Worm (Caenorhabditis elegans): ENCODE data around the gene sre-12.

sre-12 gene

ce11 chrV:6953797-6954196, 25.1 kb downstream of the sre-12 start, which contains the start of gene srg-31:
Gene srg-31, minus strand, starts transcription at chrV:6953897.
- no peak for TF ChIP-seq ZK546.5 (tag; optimal IDR thresholded peaks at IDR 0.05)
- TF ChIP-seq ztf-4 (tag; optimal IDR thresholded peaks at IDR 0.05): no peak
- no peak for TF ChIP-seq egl-27 (tag; optimal IDR thresholded peaks at IDR 0.05)
- TF ChIP-seq mbf-1 (tag; optimal IDR thresholded peaks at IDR 0.05): no peak
- no peak for TF ChIP-seq nhr-77 (tag; optimal IDR thresholded peaks at IDR 0.05)
- no peak for TF ChIP-seq Y55F3AM.14 (GFP tag; optimal IDR thresholded peaks at IDR 0.05)
- no peak for TF ChIP-seq elt-1 (tag; optimal IDR thresholded peaks at IDR 0.05)
- no peak for TF ChIP-seq elt-3 (tag; optimal IDR thresholded peaks at IDR 0.05)
- no peak for TF ChIP-seq fos-1 (tag; optimal IDR thresholded peaks at IDR 0.05)
- no peak for TF ChIP-seq lsy-2 (tag; optimal IDR thresholded peaks at IDR 0.05)
- TF ChIP-seq nhr-23 (tag; optimal IDR thresholded peaks at IDR 0.05): no peak
- no peak for TF ChIP-seq lin-13 (GFP tag; optimal IDR thresholded peaks at IDR 0.05)

- TF ChIP-seq nhr-237 (tag; optimal IDR thresholded peaks at IDR 0.05) (no peak), nhr-12 (tag; optimal IDR thresholded peaks at IDR 0.05) (no peak), unc-62 (GFP tag; optimal IDR thresholded peaks at IDR 0.05) (no peak), sem-4 (tag; optimal IDR thresholded peaks at IDR 0.05) (no peak), ceh-16 (tag; optimal IDR thresholded peaks at IDR 0.05) (no peak), nhr-23 (tag; optimal IDR thresholded peaks at IDR 0.05) (no peak), lsy-2 (tag; optimal IDR thresholded peaks at IDR 0.05) (no peak), lin-39 (tag; optimal IDR thresholded peaks at IDR 0.05) (no peak), sma-3 (GFP tag; optimal IDR thresholded peaks at IDR 0.05) (no peak), mab-5 (tag; optimal IDR thresholded peaks at IDR 0.05) (no peak), unc-39 (tag; optimal IDR thresholded peaks at IDR 0.05) (no peak), elt-1 (tag; optimal IDR thresholded peaks at IDR 0.05) (no peak), mdl-1 (tag; optimal IDR thresholded peaks at IDR 0.05) (no peak), egl-27 (tag; optimal IDR thresholded peaks at IDR 0.05) (no peak)
Measured at ce11 chrV:6951306-6951705, 27.6 kb downstream of the sre-12 start, which contains the start of gene T07H8.11. Gene T07H8.11, minus strand, starts transcription at chrV:6951406.

ce11 chrV:6949770-6950169, 29.1 kb downstream of the sre-12 start, which contains the start of gene Y57E12B.11:
Gene Y57E12B.11, minus strand, starts transcription at chrV:6949870.
- no peak for TF ChIP-seq gmeb-1 (tag; optimal IDR thresholded peaks at IDR 0.05)
- no peak for TF ChIP-seq lin-13 (GFP tag; optimal IDR thresholded peaks at IDR 0.05)
- no peak for TF ChIP-seq blmp-1 (tag; optimal IDR thresholded peaks at IDR 0.05; ENCODE audit: insufficient read depth)
- TF ChIP-seq nhr-11 (tag; optimal IDR thresholded peaks at IDR 0.05): no peak
- TF ChIP-seq unc-39 (tag; optimal IDR thresholded peaks at IDR 0.05): no peak
- TF ChIP-seq ceh-82 (tag; optimal IDR thresholded peaks at IDR 0.05): no peak
- TF ChIP-seq sma-9 (GFP tag; optimal IDR thresholded peaks at IDR 0.05): no peak
- no peak for TF ChIP-seq sma-9 (tag; optimal IDR thresholded peaks at IDR 0.05)
- no peak for TF ChIP-seq nhr-129 (tag; optimal IDR thresholded peaks at IDR 0.05)
- no peak for TF ChIP-seq nhr-10 (tag; optimal IDR thresholded peaks at IDR 0.05)
- no peak for TF ChIP-seq fos-1 (tag; optimal IDR thresholded peaks at IDR 0.05)
- no peak for TF ChIP-seq R02D3.7 (tag; optimal IDR thresholded peaks at IDR 0.05)

ce11 chrV:6948225-6948624, 30.7 kb downstream of the sre-12 start, which contains the start of gene Y57E12B.1:
Gene Y57E12B.1, plus strand, starts transcription at chrV:6948525.
- TF ChIP-seq aly-2 (tag; optimal IDR thresholded peaks at IDR 0.05) (no peak), nhr-21 (tag; optimal IDR thresholded peaks at IDR 0.05) (no peak)

- no peak for TF ChIP-seq Y55F3AM.14 (GFP tag; optimal IDR thresholded peaks at IDR 0.05)
- TF ChIP-seq ZK546.5 (tag; optimal IDR thresholded peaks at IDR 0.05): no peak
- TF ChIP-seq nhr-77 (tag; optimal IDR thresholded peaks at IDR 0.05): no peak
- TF ChIP-seq nhr-12 (tag; optimal IDR thresholded peaks at IDR 0.05): no peak
- TF ChIP-seq peb-1 (tag; optimal IDR thresholded peaks at IDR 0.05): no peak
- no peak for TF ChIP-seq nhr-21 (tag; optimal IDR thresholded peaks at IDR 0.05)
- no peak for TF ChIP-seq unc-39 (tag; optimal IDR thresholded peaks at IDR 0.05)
- no peak for TF ChIP-seq lin-11 (tag; optimal IDR thresholded peaks at IDR 0.05)
- no peak for TF ChIP-seq nhr-237 (tag; optimal IDR thresholded peaks at IDR 0.05)
- TF ChIP-seq lin-13 (GFP tag; optimal IDR thresholded peaks at IDR 0.05): no peak
- TF ChIP-seq mab-5 (tag; optimal IDR thresholded peaks at IDR 0.05): no peak
- no peak for TF ChIP-seq egl-27 (tag; optimal IDR thresholded peaks at IDR 0.05)
- no peak for TF ChIP-seq R02D3.7 (tag; optimal IDR thresholded peaks at IDR 0.05)
- no peak for TF ChIP-seq sma-9 (GFP tag; optimal IDR thresholded peaks at IDR 0.05)
- no peak for TF ChIP-seq sma-9 (tag; optimal IDR thresholded peaks at IDR 0.05)
- TF ChIP-seq alr-1 (tag; optimal IDR thresholded peaks at IDR 0.05): no peak
- no peak for TF ChIP-seq dmd-4 (tag; optimal IDR thresholded peaks at IDR 0.05)
- TF ChIP-seq zag-1 (tag; optimal IDR thresholded peaks at IDR 0.05): no peak
- TF ChIP-seq nhr-129 (tag; optimal IDR thresholded peaks at IDR 0.05): no peak
- no peak for TF ChIP-seq sem-4 (tag; optimal IDR thresholded peaks at IDR 0.05)
Measured at ce11 chrV:6947442-6947841, 31.5 kb downstream of the sre-12 start, which contains the start of gene Y57E12B.4. Gene Y57E12B.4, minus strand, starts transcription at chrV:6947542.

All from whole organism, L2 larva.